Worm (Caenorhabditis elegans) whole organism, early embryonic: Measurements from ENCODE around the gene bec-1.

Experiments used
- B0310.2 ChIP-seq: sonication (generic microtip); optimal IDR thresholded peaks from 2 replicates; lab custom pipeline; 2016; ENCODE audit warnings: mild to moderate bottlenecking, missing genetic modification characterization, missing compliant biosample characterization
- F13C5.2 ChIP-seq: sonication (generic microtip); optimal IDR thresholded peaks from 2 replicates; lab custom pipeline; 2017; ENCODE audit warnings: mild to moderate bottlenecking, missing genetic modification characterization, inconsistent platforms, missing compliant biosample characterization
- aly-1 ChIP-seq: sonication (generic microtip); optimal IDR thresholded peaks from 2 replicates; lab custom pipeline; 2016; ENCODE audit warnings: missing genetic modification characterization, missing compliant biosample characterization
- ama-1 ChIP-seq: fragments of 150-350 bp; optimal IDR thresholded peaks from 2 replicates; lab custom pipeline; 2014
- ceh-13 ChIP-seq: fragments of 200-800 bp; sonication (Bioruptor generic); optimal IDR thresholded peaks from 2 replicates; lab custom pipeline; 2018; ENCODE audit warnings: mild to moderate bottlenecking, missing genetic modification characterization, missing compliant biosample characterization
- ceh-36 ChIP-seq: sonication (generic microtip); optimal IDR thresholded peaks from 2 replicates; lab custom pipeline; 2016; ENCODE audit warnings: missing genetic modification characterization, inconsistent platforms, missing compliant biosample characterization
- ets-7 ChIP-seq: sonication (generic microtip); optimal IDR thresholded peaks from 2 replicates; lab custom pipeline; 2016; ENCODE audit warnings: missing genotype, missing genetic modification characterization, missing compliant biosample characterization
- flt-1 ChIP-seq: fragments of 200-800 bp; sonication (Bioruptor generic); IDR thresholded peaks from 2 replicates; pipeline ENCODE4 v1.3.6; 2022; ENCODE audit warnings: missing genetic modification characterization, missing compliant biosample characterization
- hmbx-1 ChIP-seq: sonication (generic microtip); optimal IDR thresholded peaks from 2 replicates; lab custom pipeline; 2016; ENCODE audit warnings: mild to moderate bottlenecking, missing genetic modification characterization, missing compliant biosample characterization
- hmg-4 ChIP-seq: fragments of 200-800 bp; sonication (Bioruptor generic); optimal IDR thresholded peaks from 2 replicates; lab custom pipeline; 2018; ENCODE audit warnings: mild to moderate bottlenecking, missing genetic modification characterization, missing compliant biosample characterization
- pes-1 ChIP-seq: fragments of 200-800 bp; sonication (Bioruptor generic); IDR thresholded peaks from 2 replicates; pipeline ENCODE4 v1.3.6; 2022; ENCODE audit warnings: missing genetic modification reagents, missing genetic modification characterization, missing compliant biosample characterization
- sea-1 ChIP-seq: fragments of 200-800 bp; sonication (Bioruptor generic); conservative IDR thresholded peaks from 2 replicates; pipeline ENCODE4 v1.3.6; 2022; ENCODE audit warnings: missing genetic modification characterization, missing compliant biosample characterization
- tbx-37 ChIP-seq: fragments of 200-800 bp; sonication (Bioruptor generic); conservative IDR thresholded peaks from 2 replicates; pipeline ENCODE4 v1.3.6; 2022; ENCODE audit warnings: missing genetic modification reagents, missing genetic modification characterization, missing compliant biosample characterization
- tra-4 ChIP-seq: sonication (generic microtip); optimal IDR thresholded peaks from 2 replicates; lab custom pipeline; 2017; ENCODE audit warnings: missing genetic modification characterization, missing compliant biosample characterization

ce11 chrIV:5706603-5707002 lies 42.4 kb upstream of the bec-1 start:
- TF ChIP-seq ama-1 (lab: Kevin White, UChicago) = no peak
- TF ChIP-seq ets-7 (tag; lab: Kevin White, UChicago) = no peak
- no peak for TF ChIP-seq pes-1 (GFP tag; lab: Robert Waterston, UW)
- TF ChIP-seq ceh-13 (GFP tag; lab: Kevin White, UChicago) = no peak
- TF ChIP-seq F13C5.2 (tag; lab: Kevin White, UChicago) = no peak
- TF ChIP-seq ceh-36 (tag; lab: Kevin White, UChicago) = no peak
- TF ChIP-seq flt-1 (GFP tag; lab: Robert Waterston, UW) = no peak
- TF ChIP-seq B0310.2 (tag; lab: Kevin White, UChicago) = no peak
- no peak for TF ChIP-seq tbx-37 (GFP tag; lab: Robert Waterston, UW)
- no peak for TF ChIP-seq sea-1 (GFP tag; lab: Robert Waterston, UW)
- TF ChIP-seq tra-4 = no peak
- no peak for TF ChIP-seq aly-1 (tag; lab: Kevin White, UChicago)
- TF ChIP-seq hmg-4 (GFP tag; lab: Kevin White, UChicago) = no peak
- TF ChIP-seq hmbx-1 (tag; lab: Kevin White, UChicago) = no peak
